Worm (Caenorhabditis elegans) whole organism, L4 larva: ENCODE data around the gene gnrr-4.

Source experiments
- ZK337.2 ChIP-seq: fragments of 200-800 bp; sonication (Bioruptor generic); IDR thresholded peaks from 2 replicates; pipeline ENCODE4 v1.3.6; 2022; ENCODE audit warnings: missing genetic modification reagents, missing genetic modification characterization, missing compliant biosample characterization
- ceh-62 ChIP-seq: sonication (generic microtip); optimal IDR thresholded peaks from 2 replicates; lab custom pipeline; 2017; ENCODE audit warnings: missing biosample characterization, missing genetic modification characterization
- duxl-1 ChIP-seq: sonication (generic microtip); optimal IDR thresholded peaks from 2 replicates; lab custom pipeline; 2016; ENCODE audit warnings: mild to moderate bottlenecking, missing genetic modification characterization, moderate library complexity, missing compliant biosample characterization; ENCODE audit not compliant: poor library complexity
- egl-43 ChIP-seq: fragments of 200-800 bp; sonication (Bioruptor generic); IDR thresholded peaks from 2 replicates; pipeline ENCODE4 v1.3.6; 2022; ENCODE audit warnings: missing genetic modification reagents, missing genetic modification characterization, missing compliant biosample characterization
- lin-13 ChIP-seq: fragments of 150-350 bp; optimal IDR thresholded peaks from 2 replicates; lab custom pipeline; 2014; ENCODE audit warnings: missing biosample characterization, missing genetic modification reagents, missing genetic modification characterization
- pqm-1 ChIP-seq: sonication (generic microtip); optimal IDR thresholded peaks from 2 replicates; lab custom pipeline; 2017; ENCODE audit warnings: missing biosample characterization, missing genetic modification characterization

- TF ChIP-seq pqm-1 (tag; lab: Kevin White, UChicago): no peak
- no peak for TF ChIP-seq ZK337.2 (GFP tag; lab: Robert Waterston, UW)
- no peak for TF ChIP-seq ceh-62 (tag; lab: Kevin White, UChicago)
- TF ChIP-seq egl-43 (GFP tag; lab: Robert Waterston, UW): no peak
- TF ChIP-seq lin-13 (GFP tag; lab: Kevin White, UChicago): no peak
- TF ChIP-seq duxl-1 (tag; lab: Kevin White, UChicago): no peak
These were observed 32.5 kb downstream of the gnrr-4 start, which contains the start of gene cat-1 for ce11 chrX:5710637-5711036.
